1 worm cellular context compared by ENCODE assay signal in genomic region chrIII:188426-188888, ce11.
TF ChIP-seq lines count a peak whose summit lies in the region.

TSS of gene ubc-20 (plus strand) at chrIII:188838.

TF ChIP-seq in whole organism, L1 larva, 84 proteins besides CTCF, POLR2A, EP300 and RAD21 (continued from another document):
- TF ChIP-seq ceh-90 (tag; optimal IDR thresholded peaks at IDR 0.05; lab: Kevin White, UChicago) = no peak
- TF ChIP-seq hlh-17 (GFP tag; optimal IDR thresholded peaks at IDR 0.05; lab: Kevin White, UChicago; ENCODE audit: borderline replicate concordance) = no peak
- TF ChIP-seq unc-98 (GFP tag; IDR thresholded peaks at IDR 0.05; lab: Robert Waterston, UW) = no peak
- no peak for TF ChIP-seq fos-1 (tag; optimal IDR thresholded peaks at IDR 0.05; lab: Kevin White, UChicago)
- no peak for TF ChIP-seq zag-1 (tag; optimal IDR thresholded peaks at IDR 0.05; lab: Kevin White, UChicago)
- TF ChIP-seq ama-1 (optimal IDR thresholded peaks at IDR 0.05; lab: Kevin White, UChicago) = no peak
- TF ChIP-seq alr-1 (tag; optimal IDR thresholded peaks at IDR 0.05; lab: Kevin White, UChicago; ENCODE audit: borderline replicate concordance) = no peak
- TF ChIP-seq pax-3 (tag; optimal IDR thresholded peaks at IDR 0.05; lab: Kevin White, UChicago) = no peak
- no peak for TF ChIP-seq aly-2 (tag; optimal IDR thresholded peaks at IDR 0.05; lab: Kevin White, UChicago)
- no peak for TF ChIP-seq nhr-11 (tag; optimal IDR thresholded peaks at IDR 0.05; lab: Kevin White, UChicago)
- TF ChIP-seq lin-39 (tag; optimal IDR thresholded peaks at IDR 0.05; lab: Kevin White, UChicago) = no peak
- no peak for TF ChIP-seq ztf-4 (tag; optimal IDR thresholded peaks at IDR 0.05; lab: Kevin White, UChicago)
- TF ChIP-seq mef-2 (tag; optimal IDR thresholded peaks at IDR 0.05; lab: Kevin White, UChicago) = no peak
- TF ChIP-seq ceh-82 (tag; optimal IDR thresholded peaks at IDR 0.05; lab: Kevin White, UChicago) = no peak
- no peak for TF ChIP-seq ceh-63 (GFP tag; optimal IDR thresholded peaks at IDR 0.05; lab: Kevin White, UChicago)
- TF ChIP-seq nhr-85 (tag; lab: Kevin White, UChicago) = peak; percentile 75
- TF ChIP-seq jun-1 (tag; optimal IDR thresholded peaks at IDR 0.05; lab: Kevin White, UChicago) = no peak
- no peak for TF ChIP-seq dsc-1 (tag; optimal IDR thresholded peaks at IDR 0.05; lab: Kevin White, UChicago)
- no peak for TF ChIP-seq sptf-1 (tag; optimal IDR thresholded peaks at IDR 0.05; lab: Kevin White, UChicago)
- TF ChIP-seq mab-9 (GFP tag; IDR thresholded peaks at IDR 0.05; lab: Robert Waterston, UW) = no peak
- TF ChIP-seq hlh-4 (tag; optimal IDR thresholded peaks at IDR 0.05; lab: Kevin White, UChicago) = no peak
- no peak for TF ChIP-seq nhr-90 (tag; optimal IDR thresholded peaks at IDR 0.05; lab: Kevin White, UChicago; ENCODE audit: poor library complexity)
- TF ChIP-seq vab-15 (tag; optimal IDR thresholded peaks at IDR 0.05; lab: Kevin White, UChicago) = no peak
- TF ChIP-seq unc-86 (tag; optimal IDR thresholded peaks at IDR 0.05; lab: Kevin White, UChicago) = no peak
- no peak for TF ChIP-seq sox-4 (tag; optimal IDR thresholded peaks at IDR 0.05; lab: Kevin White, UChicago)
- TF ChIP-seq nhr-71 (tag; optimal IDR thresholded peaks at IDR 0.05; lab: Kevin White, UChicago) = peak; percentile 38
